Worm (Caenorhabditis elegans) whole organism, mixed stage, embryonic: ENCODE measurements around the gene ZK354.9.

Experiments used
- M03D4.4 ChIP-seq: sonication (generic microtip); optimal IDR thresholded peaks from 2 replicates; lab custom pipeline; 2017; ENCODE audit warnings: mild to moderate bottlenecking, missing genetic modification characterization, missing compliant biosample characterization
- ces-1 ChIP-seq: fragments of 150-350 bp; optimal IDR thresholded peaks from 2 replicates; lab custom pipeline; 2014; ENCODE audit warnings: missing biosample characterization, missing genetic modification reagents, missing genetic modification characterization
- elt-1 ChIP-seq: sonication (generic microtip); optimal IDR thresholded peaks from 2 replicates; lab custom pipeline; 2017; ENCODE audit warnings: missing genetic modification characterization, mild to moderate bottlenecking, missing compliant biosample characterization, antibody characterized with exemption, moderate library complexity, borderline replicate concordance; ENCODE audit not compliant: insufficient read depth
- nhr-12 ChIP-seq: fragments of 150-350 bp; optimal IDR thresholded peaks from 2 replicates; lab custom pipeline; 2014; ENCODE audit warnings: missing biosample characterization, missing genetic modification characterization
- nhr-2 ChIP-seq: fragments of 150-350 bp; optimal IDR thresholded peaks from 2 replicates; lab custom pipeline; 2014; ENCODE audit warnings: missing biosample characterization, missing genetic modification characterization
- nhr-237 ChIP-seq: fragments of 150-350 bp; optimal IDR thresholded peaks from 2 replicates; lab custom pipeline; 2014; ENCODE audit warnings: missing biosample characterization, missing genetic modification characterization
- nhr-76 ChIP-seq: sonication (generic microtip); optimal IDR thresholded peaks from 2 replicates; lab custom pipeline; 2017; ENCODE audit warnings: missing biosample characterization, missing genetic modification characterization
- snpc-4 ChIP-seq: fragments of 150-350 bp; optimal IDR thresholded peaks from 2 replicates; lab custom pipeline; 2014; ENCODE audit warnings: missing biosample characterization, missing genetic modification characterization

ce11 chrIV:5287190-5287589, 20.8 kb downstream of the ZK354.9 start:
- TF ChIP-seq nhr-76 (tag; lab: Kevin White, UChicago) (no peak), ces-1 (GFP tag; lab: Kevin White, UChicago) (no peak), nhr-2 (tag; lab: Kevin White, UChicago) (no peak), elt-1 (tag; lab: Kevin White, UChicago) (no peak), snpc-4 (no peak), nhr-12 (tag; lab: Kevin White, UChicago) (no peak), M03D4.4 (tag; lab: Kevin White, UChicago) (no peak), nhr-237 (tag; lab: Kevin White, UChicago) (no peak)
